Worm (Caenorhabditis elegans) whole organism, midembryonic: ENCODE measurements around the gene cec-3.

Experiments used
- T22C8.4 ChIP-seq: fragments of 200-800 bp; sonication (Bioruptor generic); IDR thresholded peaks from 2 replicates; pipeline ENCODE4 v1.3.6; 2022; ENCODE audit warnings: missing genetic modification characterization, missing compliant biosample characterization
- cog-1 ChIP-seq: sonication (generic microtip); optimal IDR thresholded peaks from 2 replicates; lab custom pipeline; 2016; ENCODE audit warnings: missing genetic modification characterization, missing compliant biosample characterization
- flt-1 ChIP-seq: fragments of 200-800 bp; sonication (Bioruptor generic); IDR thresholded peaks from 2 replicates; pipeline ENCODE4 v1.3.6; 2022; ENCODE audit warnings: missing genetic modification characterization, missing compliant biosample characterization
- klf-2 ChIP-seq: fragments of 200-800 bp; sonication (Bioruptor generic); conservative IDR thresholded peaks from 2 replicates; pipeline ENCODE4 v1.3.6; 2022; ENCODE audit warnings: missing genetic modification reagents, missing genetic modification characterization, missing compliant biosample characterization
- med-1 ChIP-seq: sonication (generic microtip); optimal IDR thresholded peaks from 2 replicates; lab custom pipeline; 2017; ENCODE audit warnings: missing genetic modification characterization, mild to moderate bottlenecking, missing compliant biosample characterization, antibody characterized with exemption, missing genetic modification reagents; ENCODE audit not compliant: insufficient read depth
- tab-1 ChIP-seq: fragments of 200-800 bp; sonication (Bioruptor generic); IDR thresholded peaks from 2 replicates; pipeline ENCODE4 v1.3.6; 2022; ENCODE audit warnings: missing genetic modification characterization, missing compliant biosample characterization

- no peak for TF ChIP-seq flt-1 (GFP tag; lab: Robert Waterston, UW)
- TF ChIP-seq cog-1 (tag; lab: Kevin White, UChicago), result no peak
- TF ChIP-seq klf-2, result no peak
- TF ChIP-seq tab-1, result no peak
- TF ChIP-seq med-1, result no peak
- no peak for TF ChIP-seq T22C8.4 (GFP tag; lab: Robert Waterston, UW)
Measured at ce11 chrII:7884898-7885297, 27.5 kb upstream of the cec-3 start.
